Fruit fly (Drosophila melanogaster) whole organism, embryonic: ENCODE measurements around the gene Cont.
A peak's percentile ranks its signal among the peaks of the same experiment; 100 is the strongest.

Experiments
- BEAF-32 ChIP-seq: fragments of 200-800 bp; sonication (Bioruptor generic); optimal IDR thresholded peaks from 3 replicates; lab custom pipeline; 2017; ENCODE audit warnings: missing biosample characterization, missing genetic modification characterization, mild to moderate bottlenecking, moderate library complexity, missing genetic modification reagents
- Bgb ChIP-seq: fragments of 200-800 bp; sonication (Bioruptor generic); IDR thresholded peaks from 2 replicates; pipeline ENCODE4 v1.3.6; 2022; ENCODE audit warnings: missing biosample characterization, missing genetic modification characterization; ENCODE audit not compliant: partially characterized antibody
- CG10209 ChIP-seq: fragments of 200-800 bp; sonication (Bioruptor generic); optimal IDR thresholded peaks from 3 replicates; lab custom pipeline; 2017; ENCODE audit warnings: missing biosample characterization, mild to moderate bottlenecking, missing genetic modification characterization, missing genetic modification reagents
- CG10959 ChIP-seq: fragments of 200-800 bp; sonication (Bioruptor generic); IDR thresholded peaks from 2 replicates; pipeline ENCODE4 v1.3.6; 2022; ENCODE audit warnings: missing biosample characterization, missing genetic modification characterization
- CG11085 ChIP-seq: fragments of 200-800 bp; sonication (Bioruptor generic); IDR thresholded peaks from 2 replicates; pipeline ENCODE4 v1.3.6; 2022; ENCODE audit warnings: missing biosample characterization, missing genetic modification characterization
- CG11695 ChIP-seq: fragments of 200-800 bp; sonication (Bioruptor generic); IDR thresholded peaks from 3 replicates; pipeline ENCODE4 v1.3.6; 2022; ENCODE audit warnings: missing biosample characterization, missing genetic modification characterization
- CG12236 ChIP-seq: fragments of 200-800 bp; sonication (Bioruptor generic); optimal IDR thresholded peaks from 2 replicates; lab custom pipeline; 2016; ENCODE audit warnings: missing biosample characterization, missing genetic modification characterization
- CG14014 ChIP-seq: fragments of 200-800 bp; sonication (Bioruptor generic); IDR thresholded peaks from 2 replicates; pipeline ENCODE4 v1.3.6; 2022; ENCODE audit warnings: missing biosample characterization, missing genetic modification characterization
- CG14860 ChIP-seq: fragments of 200-800 bp; sonication (Bioruptor generic); IDR thresholded peaks from 3 replicates; pipeline ENCODE4 v1.3.6; 2022; ENCODE audit warnings: missing biosample characterization, missing genetic modification characterization; ENCODE audit not compliant: partially characterized antibody
- CG15514 ChIP-seq: fragments of 200-800 bp; sonication (Bioruptor generic); optimal IDR thresholded peaks from 3 replicates; lab custom pipeline; 2017; ENCODE audit warnings: missing biosample characterization, missing genetic modification characterization, mild to moderate bottlenecking, moderate library complexity, missing genetic modification reagents
- CG16813 ChIP-seq: fragments of 200-800 bp; sonication (Bioruptor generic); IDR thresholded peaks from 3 replicates; pipeline ENCODE4 v1.3.6; 2022; ENCODE audit warnings: missing biosample characterization, missing genetic modification characterization; ENCODE audit not compliant: partially characterized antibody
- CG17802 ChIP-seq: fragments of 200-800 bp; sonication (Bioruptor generic); optimal IDR thresholded peaks from 2 replicates; lab custom pipeline; 2018; ENCODE audit warnings: missing biosample characterization, mild to moderate bottlenecking, missing genetic modification characterization, moderate library complexity
- CG2129 ChIP-seq: fragments of 200-800 bp; sonication (Bioruptor generic); IDR thresholded peaks from 2 replicates; pipeline ENCODE4 v1.3.6; 2022; ENCODE audit warnings: missing biosample characterization, missing genetic modification characterization; ENCODE audit not compliant: partially characterized antibody
- CG3847 ChIP-seq: fragments of 200-800 bp; sonication (Bioruptor generic); IDR thresholded peaks from 2 replicates; pipeline ENCODE4 v1.3.6; 2022; ENCODE audit warnings: missing biosample characterization, missing genetic modification characterization
- CG42726 ChIP-seq: fragments of 200-800 bp; sonication (Bioruptor generic); IDR thresholded peaks from 2 replicates; pipeline ENCODE4 v1.3.6; 2022; ENCODE audit warnings: missing biosample characterization, missing genetic modification characterization; ENCODE audit not compliant: partially characterized antibody
- CG6175 ChIP-seq: fragments of 200-800 bp; sonication (Bioruptor generic); IDR thresholded peaks from 3 replicates; pipeline ENCODE4 v1.3.6; 2022; ENCODE audit warnings: missing biosample characterization, missing genetic modification characterization
- CG6791 ChIP-seq: fragments of 200-800 bp; sonication (Bioruptor generic); IDR thresholded peaks from 3 replicates; pipeline ENCODE4 v1.3.6; 2022; ENCODE audit warnings: missing biosample characterization, missing genetic modification characterization; ENCODE audit not compliant: partially characterized antibody
- CG8089 ChIP-seq: fragments of 200-800 bp; sonication (Bioruptor generic); optimal IDR thresholded peaks from 3 replicates; lab custom pipeline; 2016; ENCODE audit warnings: missing biosample characterization, missing genetic modification characterization
- CG8290 ChIP-seq, 3 experiments: fragments of 200-800 bp; sonication (Bioruptor generic); optimal IDR thresholded peaks; 2 replicates each; lab custom pipeline; 2016 to 2019; ENCODE audit warnings: missing biosample characterization in 3 of 3, missing genetic modification characterization in 3 of 3, mild to moderate bottlenecking in 2 of 3, moderate library complexity in 1 of 3
- D ChIP-seq, 2 experiments: fragments of 200-800 bp in 1 of 2; fragments of >200 bp in 1 of 2; sonication (Bioruptor generic) in 1 of 2; optimal IDR thresholded peaks; 2 replicates in 1 of 2; 3 replicates in 1 of 2; lab custom pipeline; 2017; ENCODE audit warnings: mild to moderate bottlenecking in 1 of 2, missing biosample characterization in 1 of 2, missing genetic modification characterization in 1 of 2, missing genetic modification reagents in 1 of 2
- Dek ChIP-seq: fragments of 200-800 bp; sonication (Bioruptor generic); optimal IDR thresholded peaks from 3 replicates; lab custom pipeline; 2019; ENCODE audit warnings: missing biosample characterization, mild to moderate bottlenecking, missing genetic modification characterization, moderate library complexity
- Doc2 ChIP-seq: fragments of 200-800 bp; sonication (Bioruptor generic); IDR thresholded peaks from 2 replicates; pipeline ENCODE4 v1.3.6; 2022; ENCODE audit warnings: missing biosample characterization, missing genetic modification characterization
- Dref ChIP-seq: fragments of 200-800 bp; sonication (Bioruptor generic); IDR thresholded peaks from 2 replicates; pipeline ENCODE4 v1.3.6; 2022; ENCODE audit warnings: missing biosample characterization, missing genetic modification characterization
- Ets97D ChIP-seq: fragments of 200-800 bp; sonication (Bioruptor generic); optimal IDR thresholded peaks from 3 replicates; lab custom pipeline; 2016; ENCODE audit warnings: missing biosample characterization, missing genetic modification characterization
- Fer1 ChIP-seq: fragments of 200-800 bp; sonication (Bioruptor generic); optimal IDR thresholded peaks from 2 replicates; lab custom pipeline; 2017; ENCODE audit warnings: missing biosample characterization, mild to moderate bottlenecking, missing genetic modification characterization
- Hey ChIP-seq: fragments of 200-800 bp; sonication (Bioruptor generic); optimal IDR thresholded peaks from 3 replicates; lab custom pipeline; 2018; ENCODE audit warnings: missing biosample characterization, mild to moderate bottlenecking, missing genetic modification characterization
- MESR4 ChIP-seq: fragments of 200-800 bp; sonication (Bioruptor generic); optimal IDR thresholded peaks from 2 replicates; lab custom pipeline; 2018; ENCODE audit warnings: missing biosample characterization, mild to moderate bottlenecking, missing genetic modification characterization, moderate library complexity
- Myb ChIP-seq: fragments of 200-800 bp; sonication (Bioruptor generic); optimal IDR thresholded peaks from 2 replicates; lab custom pipeline; 2016; ENCODE audit warnings: missing biosample characterization, missing genetic modification characterization
- Opbp ChIP-seq: fragments of 200-800 bp; sonication (Bioruptor generic); IDR thresholded peaks from 3 replicates; pipeline ENCODE4 v1.3.6; 2022; ENCODE audit warnings: missing biosample characterization, missing genetic modification characterization; ENCODE audit not compliant: partially characterized antibody
- Ssrp ChIP-seq: fragments of 200-800 bp; sonication (Bioruptor generic); optimal IDR thresholded peaks from 2 replicates; lab custom pipeline; 2018; ENCODE audit warnings: missing biosample characterization, mild to moderate bottlenecking, missing genetic modification characterization, moderate library complexity
- Taf1 ChIP-seq: fragments of 200-800 bp; sonication (Bioruptor generic); IDR thresholded peaks from 2 replicates; pipeline ENCODE4 v1.3.6; 2022; ENCODE audit warnings: missing biosample characterization, missing genetic modification characterization
- abd-A ChIP-seq: fragments of 200-800 bp; sonication (Bioruptor generic); optimal IDR thresholded peaks from 3 replicates; lab custom pipeline; 2019; ENCODE audit warnings: missing biosample characterization, mild to moderate bottlenecking, missing genetic modification characterization, moderate library complexity
- ato ChIP-seq: fragments of 200-800 bp; sonication (Bioruptor generic); IDR thresholded peaks from 2 replicates; pipeline ENCODE4 v1.3.6; 2022; ENCODE audit warnings: missing biosample characterization, missing genetic modification characterization; ENCODE audit not compliant: partially characterized antibody
- cato ChIP-seq: fragments of 200-800 bp; sonication (Bioruptor generic); optimal IDR thresholded peaks from 2 replicates; lab custom pipeline; 2016; ENCODE audit warnings: missing biosample characterization, missing genetic modification characterization, borderline replicate concordance
- dan ChIP-seq: fragments of 200-800 bp; sonication (Bioruptor generic); IDR thresholded peaks from 2 replicates; pipeline ENCODE4 v1.3.6; 2022; ENCODE audit warnings: missing biosample characterization, missing genetic modification characterization
- dimm ChIP-seq: fragments of 200-800 bp; sonication (Bioruptor generic); IDR thresholded peaks from 2 replicates; pipeline ENCODE4 v1.3.6; 2022; ENCODE audit warnings: missing biosample characterization, missing genetic modification characterization
- ewg ChIP-seq: fragments of 200-800 bp; sonication (Bioruptor generic); optimal IDR thresholded peaks from 3 replicates; lab custom pipeline; 2017; ENCODE audit warnings: mild to moderate bottlenecking, missing biosample characterization, missing genetic modification reagents, missing genetic modification characterization
- gfzf ChIP-seq: fragments of 200-800 bp; sonication (Bioruptor generic); optimal IDR thresholded peaks from 2 replicates; lab custom pipeline; 2016; ENCODE audit warnings: missing biosample characterization, mild to moderate bottlenecking, missing genetic modification characterization, moderate library complexity
- phol ChIP-seq: fragments of 200-800 bp; sonication (Bioruptor generic); optimal IDR thresholded peaks from 3 replicates; lab custom pipeline; 2018; ENCODE audit warnings: missing biosample characterization, mild to moderate bottlenecking, missing genetic modification characterization, moderate library complexity
- prd ChIP-seq, 3 experiments: fragments of >200 bp in 2 of 3; fragments of 200-800 bp in 1 of 3; sonication (Bioruptor generic) in 1 of 3; optimal IDR thresholded peaks in 2 of 3; IDR thresholded peaks in 1 of 3; 2 replicates in 2 of 3; 3 replicates in 1 of 3; pipeline versions ENCODE4 v1.3.6 to Lab custom; 2017 to 2022; ENCODE audit warnings: missing biosample characterization in 1 of 3, missing genetic modification characterization in 1 of 3
- pzg ChIP-seq: fragments of 200-800 bp; sonication (Bioruptor generic); optimal IDR thresholded peaks from 3 replicates; lab custom pipeline; 2018; ENCODE audit warnings: missing biosample characterization, mild to moderate bottlenecking, missing genetic modification characterization, moderate library complexity
- ranshi ChIP-seq: fragments of 200-800 bp; sonication (Bioruptor generic); IDR thresholded peaks from 2 replicates; pipeline ENCODE4 v1.3.6; 2022; ENCODE audit warnings: missing biosample characterization, missing genetic modification characterization
- stwl ChIP-seq: fragments of 200-800 bp; sonication (Bioruptor generic); optimal IDR thresholded peaks from 3 replicates; lab custom pipeline; 2018; ENCODE audit warnings: missing biosample characterization, mild to moderate bottlenecking, missing genetic modification characterization, moderate library complexity
- unc-4 ChIP-seq: fragments of 200-800 bp; sonication (Bioruptor generic); IDR thresholded peaks from 2 replicates; pipeline ENCODE4 v1.3.6; 2022; ENCODE audit warnings: missing biosample characterization, missing genetic modification characterization; ENCODE audit not compliant: partially characterized antibody
- usp ChIP-seq: fragments of >200 bp; optimal IDR thresholded peaks from 2 replicates; lab custom pipeline; 2017; ENCODE audit warnings: missing biosample characterization, missing genetic modification characterization
- wdn ChIP-seq: fragments of 200-800 bp; sonication (Bioruptor generic); IDR thresholded peaks from 2 replicates; pipeline ENCODE4 v1.3.6; 2022; ENCODE audit warnings: missing biosample characterization, missing genetic modification characterization
- zen ChIP-seq: fragments of 200-800 bp; sonication (Bioruptor generic); optimal IDR thresholded peaks from 3 replicates; lab custom pipeline; 2018; ENCODE audit warnings: missing biosample characterization, mild to moderate bottlenecking, missing genetic modification characterization, moderate library complexity

Cont gene

DNA sequence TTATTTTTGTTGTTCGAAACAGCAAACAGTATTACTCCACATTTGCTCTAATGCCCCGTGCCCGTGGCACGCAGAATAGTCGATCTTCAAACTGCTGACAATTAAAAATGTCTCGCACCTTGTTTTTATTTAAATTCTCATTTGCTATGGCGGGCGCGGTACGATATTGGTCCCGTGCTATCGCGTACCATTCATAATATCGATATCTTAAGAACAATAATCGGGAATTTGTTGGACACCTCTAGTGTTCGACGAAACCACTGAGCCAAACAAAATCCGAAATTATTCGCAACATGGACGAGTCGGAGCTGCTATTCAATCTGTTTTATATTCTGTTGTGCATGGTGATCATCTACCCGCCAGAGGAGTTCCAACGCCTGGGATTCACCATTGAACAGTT lies 9.0 kb downstream of the Cont start, which contains the start of gene CG14646 (continued):
- TF ChIP-seq ato (GFP tag; lab: Robert Waterston, UW) (peak; percentile 83), abd-A (tag; lab: Kevin White, UChicago) (no peak), CG6791 (GFP tag; lab: Robert Waterston, UW) (peak; percentile 92), Opbp (peak; percentile 82; the same call in 2 of the 3 replicates), Dek (no peak), Dref (GFP tag; lab: Robert Waterston, UW) (peak; percentile 83), usp (no peak), D (optimal IDR thresholded peaks at IDR 0.05; lab: Kevin White, UChicago) (no peak), D (GFP tag; optimal IDR thresholded peaks at IDR 0.05; lab: Kevin White, UChicago) (no peak), phol (tag; lab: Kevin White, UChicago) (peak; percentile 29), cato (GFP tag; lab: Kevin White, UChicago) (no peak), prd (optimal IDR thresholded peaks at IDR 0.05; lab: Kevin White, UChicago) (no peak), prd (GFP tag; IDR thresholded peaks at IDR 0.05; lab: Robert Waterston, UW) (no peak), Fer1 (GFP tag; lab: Kevin White, UChicago) (peak; percentile 3), ewg (no peak), unc-4 (GFP tag; lab: Robert Waterston, UW) (peak; percentile 94), pzg (GFP tag; lab: Kevin White, UChicago) (peak; percentile 69), ranshi (no peak), dan (no peak), Ets97D (GFP tag; lab: Kevin White, UChicago) (peak; percentile 24), CG15514 (GFP tag; lab: Kevin White, UChicago) (peak; percentile 30), Ssrp (tag; lab: Kevin White, UChicago) (no peak), CG12236 (GFP tag; lab: Kevin White, UChicago) (no peak), CG14014 (GFP tag; lab: Robert Waterston, UW) (no peak), MESR4 (GFP tag; lab: Kevin White, UChicago) (peak; percentile 59), CG8290 (GFP tag; optimal IDR thresholded peaks at IDR 0.05; lab: Kevin White, UChicago) (no peak), CG8290 (tag; optimal IDR thresholded peaks at IDR 0.05; lab: Kevin White, UChicago) (peak in 1 of 2 experiments; percentile 40), wdn (GFP tag; lab: Robert Waterston, UW) (no peak), CG3847 (GFP tag; lab: Robert Waterston, UW) (no peak), stwl (tag; lab: Kevin White, UChicago) (peak; percentile 13), zen (tag; lab: Kevin White, UChicago) (no peak), CG17802 (tag; lab: Kevin White, UChicago) (no peak), CG16813 (GFP tag; lab: Robert Waterston, UW) (peak; percentile 86), CG8089 (GFP tag; lab: Kevin White, UChicago) (no peak), CG6175 (GFP tag; lab: Robert Waterston, UW) (no peak), CG11695 (GFP tag; lab: Robert Waterston, UW) (peak; percentile 80), BEAF-32 (peak; percentile 84), CG11085 (GFP tag; lab: Robert Waterston, UW) (no peak), Bgb (peak; percentile 89), dimm (GFP tag; lab: Robert Waterston, UW) (no peak), Doc2 (GFP tag; lab: Robert Waterston, UW) (no peak), Hey (tag; lab: Kevin White, UChicago) (no peak), CG14860 (GFP tag; lab: Robert Waterston, UW) (peak; percentile 70), Myb (peak; percentile 15), CG10209 (GFP tag; lab: Kevin White, UChicago) (no peak), Taf1 (GFP tag; lab: Robert Waterston, UW) (no peak), CG2129 (GFP tag; lab: Robert Waterston, UW) (peak; percentile 72), CG10959 (GFP tag; lab: Robert Waterston, UW) (no peak), CG42726 (peak; percentile 54; the same call in 1 of the 2 replicates), gfzf (peak; percentile 5)
- TF ChIP-seq, all 482 proteins: peak for 58
